Fruit fly (Drosophila melanogaster) whole organism, embryonic: ENCODE results near the gene Zip88E.

Experiments
- Antp ChIP-seq: fragments of 200-800 bp; sonication (Bioruptor generic); optimal IDR thresholded peaks from 3 replicates; lab custom pipeline; 2016; ENCODE audit warnings: missing biosample characterization, missing genetic modification characterization
- CG1024 ChIP-seq: fragments of 200-800 bp; sonication (Bioruptor generic); IDR thresholded peaks from 2 replicates; pipeline ENCODE4 v1.3.6; 2022; ENCODE audit warnings: missing biosample characterization, missing genetic modification characterization
- CG10366 ChIP-seq: fragments of 200-800 bp; sonication (Bioruptor generic); IDR thresholded peaks from 2 replicates; pipeline ENCODE4 v1.3.6; 2022; ENCODE audit warnings: missing biosample characterization, missing genetic modification characterization
- CG12299 ChIP-seq: fragments of 200-800 bp; sonication (Bioruptor generic); optimal IDR thresholded peaks from 2 replicates; lab custom pipeline; 2018; ENCODE audit warnings: missing biosample characterization, mild to moderate bottlenecking, missing genetic modification characterization
- CG12942 ChIP-seq: fragments of 200-800 bp; sonication (Bioruptor generic); optimal IDR thresholded peaks from 3 replicates; lab custom pipeline; 2016; ENCODE audit warnings: missing biosample characterization, missing genetic modification characterization
- CG1832 ChIP-seq: fragments of 200-800 bp; sonication (Bioruptor generic); optimal IDR thresholded peaks from 2 replicates; lab custom pipeline; 2017; ENCODE audit warnings: missing biosample characterization, mild to moderate bottlenecking, missing genetic modification characterization, inconsistent platforms
- CG2678 ChIP-seq: fragments of 200-800 bp; sonication (Bioruptor generic); optimal IDR thresholded peaks from 3 replicates; lab custom pipeline; 2019; ENCODE audit warnings: missing biosample characterization, mild to moderate bottlenecking, missing genetic modification characterization, moderate library complexity
- CG31365 ChIP-seq: fragments of 200-800 bp; sonication (Bioruptor generic); optimal IDR thresholded peaks from 2 replicates; lab custom pipeline; 2018; ENCODE audit warnings: missing biosample characterization, mild to moderate bottlenecking, missing genetic modification characterization
- CG6765 ChIP-seq: fragments of 200-800 bp; sonication (Bioruptor generic); optimal IDR thresholded peaks from 3 replicates; lab custom pipeline; 2017; ENCODE audit warnings: missing biosample characterization, mild to moderate bottlenecking, missing genetic modification characterization
- CG6813 ChIP-seq: fragments of 200-800 bp; sonication (Bioruptor generic); optimal IDR thresholded peaks from 2 replicates; lab custom pipeline; 2017; ENCODE audit warnings: missing biosample characterization, missing genetic modification characterization, mild to moderate bottlenecking, moderate library complexity, missing genetic modification reagents
- CG6854 ChIP-seq: fragments of 200-800 bp; sonication (Bioruptor generic); optimal IDR thresholded peaks from 3 replicates; lab custom pipeline; 2017; ENCODE audit warnings: missing biosample characterization, mild to moderate bottlenecking, missing genetic modification characterization
- CG7271 ChIP-seq: fragments of 200-800 bp; sonication (Bioruptor generic); optimal IDR thresholded peaks from 2 replicates; lab custom pipeline; 2018; ENCODE audit warnings: missing biosample characterization, mild to moderate bottlenecking, missing genetic modification characterization, moderate library complexity
- CG8290 ChIP-seq, 3 experiments: fragments of 200-800 bp; sonication (Bioruptor generic); optimal IDR thresholded peaks; 2 replicates each; lab custom pipeline; 2016 to 2019; ENCODE audit warnings: missing biosample characterization in 3 of 3, missing genetic modification characterization in 3 of 3, mild to moderate bottlenecking in 2 of 3, moderate library complexity in 1 of 3
- CG8388 ChIP-seq: fragments of 200-800 bp; sonication (Bioruptor generic); optimal IDR thresholded peaks from 2 replicates; lab custom pipeline; 2019; ENCODE audit warnings: missing biosample characterization, mild to moderate bottlenecking, missing genetic modification characterization, moderate library complexity
- CG9876 ChIP-seq: fragments of 200-800 bp; sonication (Bioruptor generic); optimal IDR thresholded peaks from 2 replicates; lab custom pipeline; 2016; ENCODE audit warnings: missing biosample characterization, missing genetic modification characterization
- CkIIα-i1 ChIP-seq: fragments of 200-800 bp; sonication (Bioruptor generic); IDR thresholded peaks from 2 replicates; pipeline ENCODE4 v1.3.6; 2022; ENCODE audit warnings: missing biosample characterization, missing genetic modification characterization
- CoRest ChIP-seq: fragments of 200-800 bp; sonication (Bioruptor generic); optimal IDR thresholded peaks from 3 replicates; lab custom pipeline; 2018; ENCODE audit warnings: missing biosample characterization, mild to moderate bottlenecking, missing genetic modification characterization, moderate library complexity
- D ChIP-seq, 2 experiments: fragments of 200-800 bp in 1 of 2; fragments of >200 bp in 1 of 2; sonication (Bioruptor generic) in 1 of 2; optimal IDR thresholded peaks; 2 replicates in 1 of 2; 3 replicates in 1 of 2; lab custom pipeline; 2017; ENCODE audit warnings: mild to moderate bottlenecking in 1 of 2, missing biosample characterization in 1 of 2, missing genetic modification characterization in 1 of 2, missing genetic modification reagents in 1 of 2
- Eip74EF ChIP-seq, 2 experiments: fragments of 200-800 bp in 1 of 2; fragments of >200 bp in 1 of 2; sonication (Bioruptor generic) in 1 of 2; optimal IDR thresholded peaks; 2 replicates each; lab custom pipeline; 2017 to 2019; ENCODE audit warnings: missing biosample characterization in 2 of 2, missing genetic modification characterization in 2 of 2, mild to moderate bottlenecking in 1 of 2, moderate library complexity in 1 of 2
- Gug ChIP-seq: fragments of 200-800 bp; sonication (Bioruptor generic); IDR thresholded peaks from 4 replicates; pipeline ENCODE4 v1.3.6; 2022; ENCODE audit warnings: missing biosample characterization, missing genetic modification characterization
- HHEX ChIP-seq: fragments of 200-800 bp; sonication (Bioruptor generic); optimal IDR thresholded peaks from 3 replicates; lab custom pipeline; 2017; ENCODE audit warnings: missing biosample characterization, mild to moderate bottlenecking, missing genetic modification characterization, missing genetic modification reagents
- Hr3 ChIP-seq: fragments of 200-800 bp; sonication (Bioruptor generic); optimal IDR thresholded peaks from 3 replicates; lab custom pipeline; 2016; ENCODE audit warnings: missing biosample characterization, missing genetic modification characterization
- Kr ChIP-seq: fragments of 200-800 bp; sonication (Bioruptor generic); optimal IDR thresholded peaks from 2 replicates; lab custom pipeline; 2017; ENCODE audit warnings: missing biosample characterization, mild to moderate bottlenecking, missing genetic modification characterization
- Oli ChIP-seq: fragments of 200-800 bp; sonication (Bioruptor generic); optimal IDR thresholded peaks from 2 replicates; lab custom pipeline; 2018; ENCODE audit warnings: missing biosample characterization, mild to moderate bottlenecking, missing genetic modification characterization, moderate library complexity
- Rfx ChIP-seq: fragments of 200-800 bp; sonication (Bioruptor generic); IDR thresholded peaks from 2 replicates; pipeline ENCODE4 v1.3.6; 2022; ENCODE audit warnings: missing biosample characterization, missing genetic modification characterization
- Sox102F ChIP-seq: fragments of 200-800 bp; sonication (Bioruptor generic); optimal IDR thresholded peaks from 2 replicates; lab custom pipeline; 2018; ENCODE audit warnings: missing biosample characterization, mild to moderate bottlenecking, missing genetic modification characterization, moderate library complexity
- Sry-δ ChIP-seq: fragments of 200-800 bp; sonication (Bioruptor generic); optimal IDR thresholded peaks from 2 replicates; lab custom pipeline; 2016; ENCODE audit warnings: missing biosample characterization, missing genetic modification characterization
- Stat92E ChIP-seq, 3 experiments: fragments of >200 bp in 2 of 3; fragments of 200-800 bp in 1 of 3; sonication (Bioruptor generic) in 1 of 3; optimal IDR thresholded peaks; 2 replicates each; lab custom pipeline; 2017 to 2019; ENCODE audit warnings: missing biosample characterization in 3 of 3, missing genetic modification characterization in 3 of 3, mild to moderate bottlenecking in 1 of 3, moderate library complexity in 1 of 3
- ash1 ChIP-seq: fragments of 200-800 bp; sonication (Bioruptor generic); optimal IDR thresholded peaks from 2 replicates; lab custom pipeline; 2018; ENCODE audit warnings: missing biosample characterization, mild to moderate bottlenecking, missing genetic modification characterization
- cg ChIP-seq: fragments of 200-800 bp; sonication (Bioruptor generic); optimal IDR thresholded peaks from 3 replicates; lab custom pipeline; 2019; ENCODE audit warnings: missing biosample characterization, mild to moderate bottlenecking, missing genetic modification characterization, moderate library complexity
- danr ChIP-seq: fragments of 200-800 bp; sonication (Bioruptor generic); IDR thresholded peaks from 2 replicates; pipeline ENCODE4 v1.3.6; 2022; ENCODE audit warnings: missing biosample characterization, missing genetic modification characterization
- esg ChIP-seq: fragments of 200-800 bp; sonication (Bioruptor generic); conservative IDR thresholded peaks from 2 replicates; pipeline ENCODE4 v1.3.6; 2022; ENCODE audit warnings: missing biosample characterization, missing genetic modification characterization
- eve ChIP-seq, 2 experiments: fragments of >200 bp; optimal IDR thresholded peaks; 2 replicates each; lab custom pipeline; 2017; ENCODE audit warnings: missing biosample characterization in 2 of 2, missing genetic modification characterization in 2 of 2
- fd64A ChIP-seq: fragments of 200-800 bp; sonication (Bioruptor generic); optimal IDR thresholded peaks from 3 replicates; lab custom pipeline; 2018; ENCODE audit warnings: missing biosample characterization, mild to moderate bottlenecking, missing genetic modification characterization
- gem ChIP-seq: fragments of 200-800 bp; sonication (Bioruptor generic); optimal IDR thresholded peaks from 2 replicates; lab custom pipeline; 2019; ENCODE audit warnings: missing biosample characterization, mild to moderate bottlenecking, missing genetic modification characterization, moderate library complexity
- gt ChIP-seq: fragments of 200-800 bp; sonication (Bioruptor generic); IDR thresholded peaks from 2 replicates; pipeline ENCODE4 v1.3.6; 2022; ENCODE audit warnings: missing biosample characterization, missing genetic modification characterization
- her ChIP-seq: fragments of 200-800 bp; sonication (Bioruptor generic); optimal IDR thresholded peaks from 2 replicates; lab custom pipeline; 2016; ENCODE audit warnings: missing biosample characterization, missing genetic modification characterization
- insv ChIP-seq, 2 experiments: fragments of 200-800 bp; sonication (Bioruptor generic); optimal IDR thresholded peaks; 3 replicates each; lab custom pipeline; 2016 to 2018; ENCODE audit warnings: missing biosample characterization in 2 of 2, missing genetic modification characterization in 2 of 2
- jigr1 ChIP-seq: fragments of 200-800 bp; sonication (Bioruptor generic); IDR thresholded peaks from 3 replicates; pipeline ENCODE4 v1.3.6; 2022; ENCODE audit warnings: missing biosample characterization, missing genetic modification characterization
- mam ChIP-seq: fragments of 200-800 bp; sonication (Bioruptor generic); optimal IDR thresholded peaks from 3 replicates; lab custom pipeline; 2016; ENCODE audit warnings: missing biosample characterization, missing genetic modification characterization
- onecut ChIP-seq: fragments of 200-800 bp; sonication (Bioruptor generic); IDR thresholded peaks from 2 replicates; pipeline ENCODE4 v1.3.6; 2022; ENCODE audit warnings: missing biosample characterization, missing genetic modification characterization
- pfk ChIP-seq: fragments of 200-800 bp; sonication (Bioruptor generic); optimal IDR thresholded peaks from 2 replicates; lab custom pipeline; 2018; ENCODE audit warnings: missing biosample characterization, mild to moderate bottlenecking, missing genetic modification characterization, moderate library complexity
- sim ChIP-seq: fragments of 200-800 bp; sonication (Bioruptor generic); IDR thresholded peaks from 2 replicates; pipeline ENCODE4 v1.3.6; 2022; ENCODE audit warnings: missing biosample characterization, missing genetic modification characterization
- tgo ChIP-seq: fragments of 200-800 bp; sonication (Bioruptor generic); IDR thresholded peaks from 3 replicates; pipeline ENCODE4 v1.3.6; 2022; ENCODE audit warnings: missing biosample characterization, missing genetic modification characterization
- tx ChIP-seq: fragments of 200-800 bp; sonication (Bioruptor generic); optimal IDR thresholded peaks from 2 replicates; lab custom pipeline; 2016; ENCODE audit warnings: missing biosample characterization, missing genetic modification characterization
- vvl ChIP-seq: fragments of 200-800 bp; sonication (Bioruptor generic); IDR thresholded peaks from 2 replicates; pipeline ENCODE4 v1.3.6; 2022; ENCODE audit warnings: missing biosample characterization, missing genetic modification characterization
- zfh1 ChIP-seq: fragments of 200-800 bp; sonication (Bioruptor generic); IDR thresholded peaks from 3 replicates; pipeline ENCODE4 v1.3.6; 2022; ENCODE audit warnings: missing biosample characterization, missing genetic modification characterization

The Zip88E gene

dm6 chr3R:15242186-15243045 lies 26.0 kb upstream of the Zip88E start, which contains the start of the genes tefu and Hsc70-4 (continued):
- TF ChIP-seq tx (peak; percentile 60), danr (GFP tag; lab: Robert Waterston, UW) (peak; percentile 70; the same call in 1 of the 2 replicates), Oli (peak; percentile 69), HHEX (GFP tag; lab: Kevin White, UChicago) (peak; percentile 52), sim (GFP tag; lab: Robert Waterston, UW) (0 out of 2 replicates have a peak, but pooled peaks have one; percentile 11), CG6765 (no peak), D (optimal IDR thresholded peaks at IDR 0.05; lab: Kevin White, UChicago) (no peak), D (GFP tag; optimal IDR thresholded peaks at IDR 0.05; lab: Kevin White, UChicago) (peak; percentile 34), gem (peak; percentile 86), pfk (peak; percentile 83), gt (no peak), CG10366 (peak; percentile 74), CG12942 (GFP tag; lab: Kevin White, UChicago) (peak; percentile 76), CG1024 (GFP tag; lab: Robert Waterston, UW) (peak; percentile 83), CG31365 (tag; lab: Kevin White, UChicago) (peak; percentile 4), CG1832 (GFP tag; lab: Kevin White, UChicago) (no peak), fd64A (GFP tag; lab: Kevin White, UChicago) (no peak), CG6854 (GFP tag; lab: Kevin White, UChicago) (no peak), CG9876 (peak; percentile 64), CG8388 (GFP tag; lab: Kevin White, UChicago) (peak; percentile 50), cg (no peak), CoRest (peak; percentile 91), jigr1 (GFP tag; lab: Robert Waterston, UW) (peak; percentile 69; the same call in 2 of the 3 replicates), Stat92E (GFP tag; optimal IDR thresholded peaks at IDR 0.05; lab: Kevin White, UChicago) (peak in 1 of 3 experiments; percentile 37), insv (GFP tag; optimal IDR thresholded peaks at IDR 0.05; lab: Kevin White, UChicago) (peak in 1 of 2 experiments; percentile 30), zfh1 (GFP tag; lab: Robert Waterston, UW) (peak; percentile 63; the same call in 1 of the 3 replicates), Rfx (peak; percentile 88), Sry-δ (GFP tag; lab: Kevin White, UChicago) (peak; percentile 53), Antp (GFP tag; lab: Kevin White, UChicago) (peak; percentile 69), vvl (GFP tag; lab: Robert Waterston, UW) (peak; percentile 80), esg (GFP tag; lab: Robert Waterston, UW) (peak; percentile 74), CkIIα-i1 (no peak), CG8290 (GFP tag; optimal IDR thresholded peaks at IDR 0.05; lab: Kevin White, UChicago) (peak; percentile 79), CG8290 (tag; optimal IDR thresholded peaks at IDR 0.05; lab: Kevin White, UChicago) (peak in 1 of 2 experiments; percentile 72), CG2678 (tag; lab: Kevin White, UChicago) (no peak), CG6813 (GFP tag; lab: Kevin White, UChicago) (no peak), tgo (GFP tag; lab: Robert Waterston, UW) (peak; percentile 80), eve (GFP tag; optimal IDR thresholded peaks at IDR 0.05; lab: Kevin White, UChicago) (no peak), Sox102F (GFP tag; lab: Kevin White, UChicago) (no peak), onecut (GFP tag; lab: Robert Waterston, UW) (peak; percentile 85), CG7271 (tag; lab: Kevin White, UChicago) (peak; percentile 59), Kr (GFP tag; lab: Kevin White, UChicago) (no peak), her (GFP tag; lab: Kevin White, UChicago) (peak; percentile 28), mam (peak; percentile 88), ash1 (GFP tag; lab: Kevin White, UChicago) (no peak), Hr3 (peak; percentile 81), Gug (GFP tag; lab: Robert Waterston, UW) (peak; percentile 92), Eip74EF (GFP tag; optimal IDR thresholded peaks at IDR 0.05; lab: Kevin White, UChicago) (peak in 1 of 2 experiments; percentile 82), CG12299 (tag; lab: Kevin White, UChicago) (peak; percentile 27)
